ENCODE assay signal across 5 fruit fly cellular contexts in genomic region chr3R:5470586-5471283, dm6.
TF ChIP-seq lines count a peak whose summit lies in the region.

Gene mRpL44, minus strand, starts transcription at chr3R:5470636.
Gene Snr1, plus strand, starts transcription at chr3R:5470926.

- TF ChIP-seq CTCF in whole organism, embryonic (GFP tag; optimal IDR thresholded peaks at IDR 0.05; lab: Kevin White, UChicago): no peak

TF ChIP-seq in whole organism, adult, 20 proteins besides CTCF, POLR2A, EP300 and RAD21 (continues in another document):
- TF ChIP-seq CG14711 (tag; optimal IDR thresholded peaks at IDR 0.05; lab: Kevin White, UChicago) (peak; percentile 71), CG33017 (tag; optimal IDR thresholded peaks at IDR 0.05; lab: Kevin White, UChicago) (peak; percentile 72), Clk (GFP tag; optimal IDR thresholded peaks at IDR 0.05; lab: Kevin White, UChicago) (no peak), Mnt (GFP tag; optimal IDR thresholded peaks at IDR 0.05; lab: Kevin White, UChicago) (peak; percentile 72), toe (GFP tag; optimal IDR thresholded peaks at IDR 0.05; lab: Kevin White, UChicago) (no peak), tj (GFP tag; optimal IDR thresholded peaks at IDR 0.05; lab: Kevin White, UChicago) (no peak), kay (GFP tag; lab: Kevin White, UChicago; ENCODE audit: borderline replicate concordance) (no peak), CG5204 (GFP tag; optimal IDR thresholded peaks at IDR 0.05; lab: Kevin White, UChicago) (no peak), bab1 (GFP tag; optimal IDR thresholded peaks at IDR 0.05; lab: Kevin White, UChicago) (peak; percentile 13), CG1620 (GFP tag; optimal IDR thresholded peaks at IDR 0.05; lab: Kevin White, UChicago) (peak; percentile 42), CG11617 (GFP tag; optimal IDR thresholded peaks at IDR 0.05; lab: Kevin White, UChicago) (peak; percentile 76), CG7045 (GFP tag; optimal IDR thresholded peaks at IDR 0.05; lab: Kevin White, UChicago) (peak; percentile 65), cnc (optimal IDR thresholded peaks at IDR 0.05; lab: Kevin White, UChicago) (no peak), CG7101 (tag; optimal IDR thresholded peaks at IDR 0.05; lab: Kevin White, UChicago) (peak; percentile 84), CG12768 (GFP tag; optimal IDR thresholded peaks at IDR 0.05; lab: Kevin White, UChicago) (peak; percentile 72), pad (GFP tag; optimal IDR thresholded peaks at IDR 0.05; lab: Kevin White, UChicago) (peak; percentile 72), ovo (GFP tag; optimal IDR thresholded peaks at IDR 0.05; lab: Kevin White, UChicago) (peak; percentile 25), Hr96 (GFP tag; optimal IDR thresholded peaks at IDR 0.05; lab: Kevin White, UChicago) (no peak)

TF ChIP-seq in whole organism, embryonic, 481 proteins besides CTCF, POLR2A, EP300 and RAD21 (continues in another document):
- TF ChIP-seq bsh (GFP tag; optimal IDR thresholded peaks at IDR 0.05; lab: Kevin White, UChicago) (peak; percentile 5 to 16), sna (GFP tag; IDR thresholded peaks at IDR 0.05; lab: Robert Waterston, UW; ENCODE audit: partially characterized antibody) (0 out of 2 replicates have a peak, but pooled peaks have one; percentile 13), CG10654 (GFP tag; optimal IDR thresholded peaks at IDR 0.05; lab: Kevin White, UChicago) (no peak), knrl (GFP tag; IDR thresholded peaks at IDR 0.05; lab: Robert Waterston, UW; ENCODE audit: partially characterized antibody) (no peak), CG1233 (GFP tag; optimal IDR thresholded peaks at IDR 0.05; lab: Kevin White, UChicago) (no peak), CG9876 (GFP tag; optimal IDR thresholded peaks at IDR 0.05; lab: Kevin White, UChicago) (no peak), CG10209 (GFP tag; optimal IDR thresholded peaks at IDR 0.05; lab: Kevin White, UChicago) (peak; percentile 43), dpn (GFP tag; optimal IDR thresholded peaks at IDR 0.05; lab: Kevin White, UChicago) (peak in 1 of 2 experiments; percentile 54), Elba2 (GFP tag; optimal IDR thresholded peaks at IDR 0.05; lab: Kevin White, UChicago) (no peak), mam (GFP tag; optimal IDR thresholded peaks at IDR 0.05; lab: Kevin White, UChicago) (no peak), CG8290 (GFP tag; optimal IDR thresholded peaks at IDR 0.05; lab: Kevin White, UChicago) (no peak), CG8290 (tag; optimal IDR thresholded peaks at IDR 0.05; lab: Kevin White, UChicago) (no peak), CG2712 (tag; optimal IDR thresholded peaks at IDR 0.05; lab: Kevin White, UChicago) (peak; percentile 73), CG10543 (GFP tag; optimal IDR thresholded peaks at IDR 0.05; lab: Kevin White, UChicago) (peak; percentile 82), zfh2 (GFP tag; optimal IDR thresholded peaks at IDR 0.05; lab: Kevin White, UChicago) (peak; percentile 23), pita (GFP tag; optimal IDR thresholded peaks at IDR 0.05; lab: Kevin White, UChicago) (no peak), HLH54F (GFP tag; optimal IDR thresholded peaks at IDR 0.05; lab: Kevin White, UChicago) (no peak), CG17829 (tag; optimal IDR thresholded peaks at IDR 0.05; lab: Kevin White, UChicago) (peak; percentile 54)

TF ChIP-seq in whole organism, prepupa, 60 proteins besides CTCF, POLR2A, EP300 and RAD21 (continues in another document):
- no peak for TF ChIP-seq net (GFP tag; optimal IDR thresholded peaks at IDR 0.05; lab: Kevin White, UChicago)
- TF ChIP-seq lz (GFP tag; optimal IDR thresholded peaks at IDR 0.05; lab: Kevin White, UChicago): peak; percentile 3
- no peak for TF ChIP-seq Hr38 (GFP tag; optimal IDR thresholded peaks at IDR 0.05; lab: Kevin White, UChicago)
- peak; percentile 26 for TF ChIP-seq cyc (GFP tag; optimal IDR thresholded peaks at IDR 0.05; lab: Kevin White, UChicago)
- no peak for TF ChIP-seq Ets96B (tag; optimal IDR thresholded peaks at IDR 0.05; lab: Kevin White, UChicago)
- TF ChIP-seq Hr4 (GFP tag; optimal IDR thresholded peaks at IDR 0.05; lab: Kevin White, UChicago): no peak
- TF ChIP-seq Hr39 (GFP tag; optimal IDR thresholded peaks at IDR 0.05; lab: Kevin White, UChicago): no peak
- no peak for TF ChIP-seq Sox14 (GFP tag; optimal IDR thresholded peaks at IDR 0.05; lab: Kevin White, UChicago)
- TF ChIP-seq CG11762 (GFP tag; optimal IDR thresholded peaks at IDR 0.05; lab: Kevin White, UChicago; ENCODE audit: insufficient read depth): no peak
- no peak for TF ChIP-seq Ets21C (GFP tag; optimal IDR thresholded peaks at IDR 0.05; lab: Kevin White, UChicago)
- TF ChIP-seq CG16779 (tag; optimal IDR thresholded peaks at IDR 0.05; lab: Kevin White, UChicago): no peak
- TF ChIP-seq CG34406 (GFP tag; optimal IDR thresholded peaks at IDR 0.05; lab: Kevin White, UChicago): no peak
- no peak for TF ChIP-seq fd59A (GFP tag; optimal IDR thresholded peaks at IDR 0.05; lab: Kevin White, UChicago)
- TF ChIP-seq esn (GFP tag; optimal IDR thresholded peaks at IDR 0.05; lab: Kevin White, UChicago): peak; percentile 48
- no peak for TF ChIP-seq CG31627 (GFP tag; optimal IDR thresholded peaks at IDR 0.05; lab: Kevin White, UChicago)
- TF ChIP-seq CG6163 (GFP tag; IDR thresholded peaks at IDR 0.05; lab: Robert Waterston, UW): no peak
- no peak for TF ChIP-seq Eip78C (GFP tag; lab: Kevin White, UChicago)
- TF ChIP-seq eg (GFP tag; IDR thresholded peaks at IDR 0.05; lab: Robert Waterston, UW): no peak
- no peak for TF ChIP-seq CG7368 (GFP tag; optimal IDR thresholded peaks at IDR 0.05; lab: Kevin White, UChicago)
- peak; percentile 50 for TF ChIP-seq CG3032 (tag; optimal IDR thresholded peaks at IDR 0.05; lab: Kevin White, UChicago)
- no peak for TF ChIP-seq Lpt (GFP tag; optimal IDR thresholded peaks at IDR 0.05; lab: Kevin White, UChicago)

TF ChIP-seq in whole organism, pupa, 21 proteins besides CTCF, POLR2A, EP300 and RAD21:
- TF ChIP-seq CG10348 (GFP tag; IDR thresholded peaks at IDR 0.05; lab: Robert Waterston, UW) (no peak), CG13204 (GFP tag; optimal IDR thresholded peaks at IDR 0.05; lab: Kevin White, UChicago) (no peak), fd96Ca (GFP tag; IDR thresholded peaks at IDR 0.05; lab: Robert Waterston, UW) (0 out of 3 replicates have a peak, but pooled peaks have one; percentile 49), CG4496 (GFP tag; IDR thresholded peaks at IDR 0.05; lab: Robert Waterston, UW) (0 out of 3 replicates have a peak, but pooled peaks have one; percentile 21), CG32121 (GFP tag; IDR thresholded peaks at IDR 0.05; lab: Robert Waterston, UW) (0 out of 2 replicates have a peak, but pooled peaks have one; percentile 9), CG15710 (tag; optimal IDR thresholded peaks at IDR 0.05; lab: Kevin White, UChicago) (peak; percentile 50), CG9948 (tag; optimal IDR thresholded peaks at IDR 0.05; lab: Kevin White, UChicago) (peak; percentile 7), Snoo (tag; optimal IDR thresholded peaks at IDR 0.05; lab: Kevin White, UChicago) (peak; percentile 55)
TF ChIP-seq in whole organism, pupa: peak in this region for 6.

TF ChIP-seq in whole organism, wandering third instar larva, 38 proteins besides CTCF, POLR2A, EP300 and RAD21:
- peak in 1 of 2 experiments; percentile 58 for TF ChIP-seq foxo (GFP tag; optimal IDR thresholded peaks at IDR 0.05; lab: Kevin White, UChicago)
- TF ChIP-seq HLH106 (tag; optimal IDR thresholded peaks at IDR 0.05; lab: Kevin White, UChicago): peak; percentile 74
- peak; percentile 73 for TF ChIP-seq Sp1 (GFP tag; optimal IDR thresholded peaks at IDR 0.05; lab: Kevin White, UChicago)
- no peak for TF ChIP-seq GATAd (GFP tag; optimal IDR thresholded peaks at IDR 0.05; lab: Kevin White, UChicago)
- peak; percentile 48 for TF ChIP-seq OdsH (GFP tag; optimal IDR thresholded peaks at IDR 0.05; lab: Kevin White, UChicago)
- TF ChIP-seq CG9705 (GFP tag; optimal IDR thresholded peaks at IDR 0.05; lab: Kevin White, UChicago): peak; percentile 35
- TF ChIP-seq Vsx2 (GFP tag; optimal IDR thresholded peaks at IDR 0.05; lab: Kevin White, UChicago; ENCODE audit: partially characterized antibody): no peak
- TF ChIP-seq Myc (optimal IDR thresholded peaks at IDR 0.05; lab: Kevin White, UChicago): peak; percentile 97
- peak; percentile 75 for TF ChIP-seq woc (GFP tag; optimal IDR thresholded peaks at IDR 0.05; lab: Kevin White, UChicago)
- TF ChIP-seq CrebA (GFP tag; optimal IDR thresholded peaks at IDR 0.05; lab: Kevin White, UChicago; ENCODE audit: borderline replicate concordance): no peak
- TF ChIP-seq N (GFP tag; optimal IDR thresholded peaks at IDR 0.05; lab: Kevin White, UChicago): no peak
- no peak for TF ChIP-seq sage (GFP tag; optimal IDR thresholded peaks at IDR 0.05; lab: Kevin White, UChicago)
- peak; percentile 55 for TF ChIP-seq psq (GFP tag; optimal IDR thresholded peaks at IDR 0.05; lab: Kevin White, UChicago)
- TF ChIP-seq brk (GFP tag; optimal IDR thresholded peaks at IDR 0.05; lab: Kevin White, UChicago): no peak
- TF ChIP-seq dmrt93B (GFP tag; optimal IDR thresholded peaks at IDR 0.05; lab: Kevin White, UChicago): no peak
